Worm (Caenorhabditis elegans): Measurements from ENCODE around the gene irld-28.
"Not testable (repeated sequence)": the region's sequence is repeated elsewhere in the genome, so short reads cannot be mapped to it uniquely, and the experiment has no call there.

irld-28 gene

ce11 chrV:2336151-2336550, at the start of gene irld-28:
Gene irld-28, minus strand, starts transcription at chrV:2336251.
- no peak for TF ChIP-seq med-1 (GFP tag; optimal IDR thresholded peaks at IDR 0.05; ENCODE audit: insufficient read depth)
- no peak for TF ChIP-seq ztf-29 (GFP tag; IDR thresholded peaks at IDR 0.05)
- TF ChIP-seq tab-1 (GFP tag; IDR thresholded peaks at IDR 0.05): no peak
- TF ChIP-seq klf-2 (GFP tag; conservative IDR thresholded peaks at IDR 0.05): no peak

- TF ChIP-seq T22C8.4 (GFP tag; IDR thresholded peaks at IDR 0.05) (no peak), flt-1 (GFP tag; IDR thresholded peaks at IDR 0.05) (no peak), ref-1 (GFP tag; conservative IDR thresholded peaks at IDR 0.05) (no peak), ztf-29 (GFP tag; IDR thresholded peaks at IDR 0.05) (no peak), tab-1 (GFP tag; IDR thresholded peaks at IDR 0.05) (no peak)
These were observed 7.5 kb upstream of the irld-28 start for ce11 chrV:2343572-2343971.

DNA sequence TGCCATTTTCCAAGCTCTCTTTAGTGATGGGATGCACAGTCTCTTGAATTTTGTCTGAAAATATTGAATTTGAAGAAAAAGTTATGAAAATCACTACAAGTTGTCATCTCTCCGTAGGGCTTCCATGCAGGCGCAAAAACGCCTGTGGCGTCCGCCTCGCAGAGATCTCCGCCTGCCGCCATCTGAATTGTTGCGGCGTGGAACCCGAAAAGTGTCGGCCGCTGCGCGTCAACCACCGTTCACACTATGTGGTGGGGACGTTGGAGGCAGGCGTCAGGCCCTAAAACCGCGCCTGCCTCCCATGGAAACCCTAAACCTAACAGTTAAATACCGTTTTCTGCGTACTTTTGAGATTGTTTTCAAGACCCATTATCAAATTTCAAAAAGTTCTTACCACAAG, 6.0 kb upstream of the irld-28 start:
- TF ChIP-seq cog-1 (tag; optimal IDR thresholded peaks at IDR 0.05): no peak
- TF ChIP-seq flt-1 (GFP tag; IDR thresholded peaks at IDR 0.05): no peak
- TF ChIP-seq ztf-29 (GFP tag; IDR thresholded peaks at IDR 0.05): no peak
- TF ChIP-seq klf-2 (GFP tag; conservative IDR thresholded peaks at IDR 0.05): no peak
- TF ChIP-seq ztf-23 (GFP tag; IDR thresholded peaks at IDR 0.05): no peak
- TF ChIP-seq T22C8.4 (GFP tag; IDR thresholded peaks at IDR 0.05): no peak
- TF ChIP-seq ref-1 (GFP tag; conservative IDR thresholded peaks at IDR 0.05): no peak

DNA sequence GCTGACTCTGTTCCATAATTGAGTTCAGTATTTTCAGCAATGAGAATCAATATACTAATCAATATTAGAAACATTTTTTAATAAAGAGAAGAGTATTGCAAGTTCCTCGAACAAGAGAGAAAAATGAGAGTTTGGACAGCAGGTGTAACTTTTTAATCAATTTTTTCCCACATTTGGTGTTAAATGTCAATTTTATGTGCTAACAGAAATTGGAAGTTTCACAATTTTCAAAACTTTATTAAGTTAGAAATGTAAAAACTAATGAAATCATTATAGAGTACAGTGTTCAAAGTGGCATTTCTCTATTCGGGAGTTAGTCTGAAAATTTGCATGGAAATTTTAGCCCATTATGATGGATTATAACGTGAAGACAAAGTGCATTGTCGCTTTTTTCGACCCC, 5.2 kb upstream of the irld-28 start, which contains the start of gene irld-30:
Gene irld-30, minus strand, starts transcription at position 101 of the 400 bp plus-strand sequence.
- TF ChIP-seq klf-2 (GFP tag; conservative IDR thresholded peaks at IDR 0.05): no peak
- TF ChIP-seq flt-1 (GFP tag; IDR thresholded peaks at IDR 0.05): no peak

DNA sequence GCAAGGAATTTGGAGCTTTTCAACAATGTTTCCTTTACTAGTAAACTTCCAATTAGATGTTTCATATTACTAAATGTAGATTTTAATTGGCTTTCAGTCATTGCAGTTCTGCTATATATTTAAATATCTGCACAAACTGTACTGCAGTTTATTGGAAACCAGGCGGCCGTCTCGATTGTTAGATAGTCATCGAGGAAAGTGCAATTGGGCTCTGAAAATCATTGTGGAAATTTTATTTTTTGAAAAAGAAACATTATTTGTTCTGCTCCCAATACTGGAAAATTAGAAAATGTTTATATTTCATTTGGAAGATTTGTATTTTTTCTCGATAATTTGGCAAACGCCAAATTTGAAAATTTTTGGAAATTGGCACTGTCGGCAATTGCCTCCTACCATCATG, 2.5 kb upstream of the irld-28 start, which contains the start of gene irld-29:
Gene irld-29, minus strand, starts transcription at position 101 of the 400 bp plus-strand sequence.
- TF ChIP-seq tab-1 (GFP tag; IDR thresholded peaks at IDR 0.05): no peak
- TF ChIP-seq flt-1 (GFP tag; IDR thresholded peaks at IDR 0.05): no peak
- TF ChIP-seq ztf-23 (GFP tag; IDR thresholded peaks at IDR 0.05): no peak
- TF ChIP-seq T22C8.4 (GFP tag; IDR thresholded peaks at IDR 0.05): no peak
- TF ChIP-seq ztf-29 (GFP tag; IDR thresholded peaks at IDR 0.05): no peak
- TF ChIP-seq klf-2 (GFP tag; conservative IDR thresholded peaks at IDR 0.05): no peak
- no peak for TF ChIP-seq cog-1 (tag; optimal IDR thresholded peaks at IDR 0.05)
- TF ChIP-seq med-1 (GFP tag; optimal IDR thresholded peaks at IDR 0.05; ENCODE audit: insufficient read depth): no peak
- no peak for TF ChIP-seq ref-1 (GFP tag; conservative IDR thresholded peaks at IDR 0.05)

ce11 chrV:2331616-2332015, 4.4 kb downstream of the irld-28 start, which contains the start of gene irld-32:
Gene irld-32, plus strand, starts transcription at chrV:2331916.
- not testable (repeated sequence) for TF ChIP-seq ref-1 (GFP tag; conservative IDR thresholded peaks at IDR 0.05); tab-1 (GFP tag; IDR thresholded peaks at IDR 0.05); flt-1 (GFP tag; IDR thresholded peaks at IDR 0.05)

- not testable (repeated sequence) for TF ChIP-seq med-1 (GFP tag; optimal IDR thresholded peaks at IDR 0.05; ENCODE audit: insufficient read depth); T22C8.4 (GFP tag; IDR thresholded peaks at IDR 0.05); klf-2 (GFP tag; conservative IDR thresholded peaks at IDR 0.05)
These were observed 5.9 kb downstream of the irld-28 start, which contains the start of gene pud-1.1 for ce11 chrV:2330129-2330528. Gene pud-1.1, plus strand, starts transcription at chrV:2330429.

DNA sequence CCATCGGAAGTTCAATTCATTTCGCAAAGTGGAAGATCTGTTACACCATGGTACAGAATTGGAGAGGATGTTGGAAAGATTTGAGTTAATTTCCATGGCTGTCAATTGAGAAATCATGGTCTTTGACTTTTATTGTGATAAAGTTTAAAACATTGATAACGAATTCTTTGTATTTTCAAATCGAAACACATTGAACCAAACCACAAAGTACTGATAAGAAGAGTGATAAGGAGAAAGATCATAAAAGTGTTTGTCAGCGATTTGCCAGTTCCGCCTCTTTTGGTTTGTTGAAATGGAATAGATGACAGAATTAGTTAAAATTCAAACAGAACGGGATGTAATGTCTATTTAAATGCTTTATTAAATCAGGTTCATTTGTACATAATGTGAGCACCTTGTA, 8.9 kb downstream of the irld-28 start:
- no peak for TF ChIP-seq ref-1 (GFP tag; conservative IDR thresholded peaks at IDR 0.05)
- no peak for TF ChIP-seq ztf-23 (GFP tag; IDR thresholded peaks at IDR 0.05)
- no peak for TF ChIP-seq ztf-29 (GFP tag; IDR thresholded peaks at IDR 0.05)
- TF ChIP-seq med-1 (GFP tag; optimal IDR thresholded peaks at IDR 0.05; ENCODE audit: insufficient read depth): no peak
- no peak for TF ChIP-seq T22C8.4 (GFP tag; IDR thresholded peaks at IDR 0.05)
- no peak for TF ChIP-seq flt-1 (GFP tag; IDR thresholded peaks at IDR 0.05)
- TF ChIP-seq tab-1 (GFP tag; IDR thresholded peaks at IDR 0.05): no peak
- TF ChIP-seq klf-2 (GFP tag; conservative IDR thresholded peaks at IDR 0.05): no peak
- TF ChIP-seq cog-1 (tag; optimal IDR thresholded peaks at IDR 0.05): no peak

DNA sequence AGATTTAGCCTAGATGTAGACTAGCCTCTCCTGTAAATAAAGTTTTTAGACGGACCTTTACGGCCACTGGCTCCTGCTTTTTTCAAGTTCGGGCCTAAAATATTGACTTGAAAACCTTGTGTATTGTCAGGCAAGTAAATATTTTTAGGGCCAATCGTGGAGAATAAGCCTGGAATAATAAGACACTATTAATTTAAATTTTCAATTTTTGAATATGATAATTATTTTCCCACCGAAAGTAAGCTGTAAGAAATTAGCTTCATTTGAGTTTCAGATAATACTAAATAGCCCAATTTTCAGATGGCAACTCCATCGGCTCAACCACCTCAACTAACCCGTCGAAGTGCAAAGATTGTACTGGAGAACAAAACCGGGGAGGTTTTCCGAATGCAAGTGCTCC, 9.7 kb downstream of the irld-28 start, which contains the start of gene pud-4:
Gene pud-4, plus strand, starts transcription at position 301 of the 400 bp plus-strand sequence.
- TF ChIP-seq med-1 (GFP tag; optimal IDR thresholded peaks at IDR 0.05; ENCODE audit: insufficient read depth) (no peak), ztf-29 (GFP tag; IDR thresholded peaks at IDR 0.05) (no peak), ztf-23 (GFP tag; IDR thresholded peaks at IDR 0.05) (no peak), ref-1 (GFP tag; conservative IDR thresholded peaks at IDR 0.05) (no peak), T22C8.4 (GFP tag; IDR thresholded peaks at IDR 0.05) (no peak), tab-1 (GFP tag; IDR thresholded peaks at IDR 0.05) (no peak), flt-1 (GFP tag; IDR thresholded peaks at IDR 0.05) (no peak), klf-2 (GFP tag; conservative IDR thresholded peaks at IDR 0.05) (no peak), cog-1 (tag; optimal IDR thresholded peaks at IDR 0.05) (no peak)

DNA sequence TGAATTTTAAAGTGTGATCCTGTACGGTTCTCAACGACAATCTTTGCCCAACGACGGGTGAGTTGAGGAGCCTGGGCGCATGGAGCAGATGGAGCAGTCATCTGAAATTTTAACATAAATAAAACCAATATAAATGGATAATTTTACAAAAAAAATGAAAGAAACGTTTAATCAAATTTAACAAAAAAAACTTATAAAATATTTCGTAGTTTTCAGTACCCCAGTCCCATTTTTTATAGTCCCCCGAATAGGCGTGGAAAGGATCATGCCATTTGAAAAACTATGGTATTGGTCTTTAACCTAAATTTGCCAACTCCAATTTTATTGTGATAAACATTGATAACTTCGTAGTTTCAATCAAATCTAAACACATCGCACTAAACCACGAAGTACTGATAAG, 11.0 kb downstream of the irld-28 start, which contains the start of gene pud-3:
Gene pud-3, minus strand, starts transcription at position 101 of the 400 bp plus-strand sequence.
- TF ChIP-seq ref-1 (GFP tag; conservative IDR thresholded peaks at IDR 0.05) (no peak), ztf-23 (GFP tag; IDR thresholded peaks at IDR 0.05) (no peak), flt-1 (GFP tag; IDR thresholded peaks at IDR 0.05) (no peak), cog-1 (tag; optimal IDR thresholded peaks at IDR 0.05) (no peak), klf-2 (GFP tag; conservative IDR thresholded peaks at IDR 0.05) (no peak), tab-1 (GFP tag; IDR thresholded peaks at IDR 0.05) (no peak), med-1 (GFP tag; optimal IDR thresholded peaks at IDR 0.05; ENCODE audit: insufficient read depth) (no peak), T22C8.4 (GFP tag; IDR thresholded peaks at IDR 0.05) (no peak), ztf-29 (GFP tag; IDR thresholded peaks at IDR 0.05) (no peak)

DNA sequence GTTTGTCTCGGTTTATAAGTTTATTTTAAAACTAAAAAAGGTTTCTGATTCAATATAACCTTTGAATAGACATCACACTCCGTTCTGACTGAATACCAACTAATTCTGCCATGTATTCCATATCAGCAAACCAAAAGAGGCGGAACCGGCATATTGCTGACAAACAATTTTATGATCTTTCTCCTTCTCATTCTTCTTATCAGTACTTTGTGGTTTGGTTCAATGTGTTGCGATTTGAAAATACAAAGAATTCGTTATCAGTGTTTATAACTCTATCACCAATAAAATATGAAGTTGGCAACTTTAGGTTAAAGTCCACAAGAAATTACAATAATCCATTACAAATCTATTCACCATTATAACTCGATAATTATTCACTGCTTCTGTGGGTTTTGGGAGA, 11.8 kb downstream of the irld-28 start:
- TF ChIP-seq cog-1 (tag; optimal IDR thresholded peaks at IDR 0.05): no peak
- no peak for TF ChIP-seq tab-1 (GFP tag; IDR thresholded peaks at IDR 0.05)
- TF ChIP-seq ref-1 (GFP tag; conservative IDR thresholded peaks at IDR 0.05): no peak
- no peak for TF ChIP-seq ztf-23 (GFP tag; IDR thresholded peaks at IDR 0.05)
- no peak for TF ChIP-seq T22C8.4 (GFP tag; IDR thresholded peaks at IDR 0.05)
- TF ChIP-seq med-1 (GFP tag; optimal IDR thresholded peaks at IDR 0.05; ENCODE audit: insufficient read depth): no peak
- TF ChIP-seq klf-2 (GFP tag; conservative IDR thresholded peaks at IDR 0.05): no peak
- TF ChIP-seq ztf-29 (GFP tag; IDR thresholded peaks at IDR 0.05): no peak
- no peak for TF ChIP-seq flt-1 (GFP tag; IDR thresholded peaks at IDR 0.05)

Data from whole organism, midembryonic.